Fruit fly (Drosophila melanogaster) whole organism, prepupa: ENCODE data around the gene CG10793.

Experiments used
- Blimp-1 ChIP-seq: fragments of 200-800 bp; sonication (Bioruptor generic); optimal IDR thresholded peaks from 3 replicates; lab custom pipeline; 2017; ENCODE audit warnings: missing biosample characterization, missing genetic modification characterization, mild to moderate bottlenecking, moderate library complexity, missing genetic modification reagents
- CG10669 ChIP-seq: fragments of 200-800 bp; sonication (Bioruptor generic); optimal IDR thresholded peaks from 3 replicates; lab custom pipeline; 2018; ENCODE audit warnings: missing biosample characterization, mild to moderate bottlenecking, missing genetic modification characterization, moderate library complexity
- CG11902 ChIP-seq: fragments of 200-800 bp; sonication (Bioruptor generic); optimal IDR thresholded peaks from 3 replicates; lab custom pipeline; 2016; ENCODE audit warnings: missing biosample characterization, missing genetic modification characterization
- CG15336 ChIP-seq: fragments of 200-800 bp; sonication (Bioruptor generic); IDR thresholded peaks from 2 replicates; pipeline ENCODE4 v1.3.6; 2022; ENCODE audit warnings: missing biosample characterization, missing genetic modification characterization
- CG1621 ChIP-seq: fragments of 200-800 bp; sonication (Bioruptor generic); optimal IDR thresholded peaks from 3 replicates; lab custom pipeline; 2018; ENCODE audit warnings: missing biosample characterization, mild to moderate bottlenecking, missing genetic modification characterization
- CG16779 ChIP-seq: fragments of 200-800 bp; sonication (Bioruptor generic); optimal IDR thresholded peaks from 3 replicates; lab custom pipeline; 2017; ENCODE audit warnings: missing biosample characterization, mild to moderate bottlenecking, missing genetic modification characterization
- CG31627 ChIP-seq: fragments of 200-800 bp; sonication (Bioruptor generic); optimal IDR thresholded peaks from 3 replicates; lab custom pipeline; 2016; ENCODE audit warnings: missing biosample characterization, missing genetic modification characterization
- CG32006 ChIP-seq: fragments of 200-800 bp; sonication (Bioruptor generic); optimal IDR thresholded peaks from 3 replicates; lab custom pipeline; 2017; ENCODE audit warnings: missing biosample characterization, mild to moderate bottlenecking, missing genetic modification characterization
- CG34406 ChIP-seq: fragments of 200-800 bp; sonication (Bioruptor generic); optimal IDR thresholded peaks from 3 replicates; lab custom pipeline; 2016; ENCODE audit warnings: missing biosample characterization, missing genetic modification characterization
- CG4318 ChIP-seq: fragments of 200-800 bp; sonication (Bioruptor generic); optimal IDR thresholded peaks from 3 replicates; lab custom pipeline; 2017; ENCODE audit warnings: missing biosample characterization, mild to moderate bottlenecking, missing genetic modification characterization
- CG6163 ChIP-seq: fragments of 200-800 bp; sonication (Bioruptor generic); IDR thresholded peaks from 3 replicates; pipeline ENCODE4 v1.3.6; 2022; ENCODE audit warnings: missing biosample characterization, missing genetic modification characterization
- CG6276 ChIP-seq: fragments of 200-800 bp; sonication (Bioruptor generic); optimal IDR thresholded peaks from 2 replicates; lab custom pipeline; 2017; ENCODE audit warnings: missing biosample characterization, mild to moderate bottlenecking, missing genetic modification characterization
- CG6792 ChIP-seq: fragments of 200-800 bp; sonication (Bioruptor generic); optimal IDR thresholded peaks from 3 replicates; lab custom pipeline; 2016; ENCODE audit warnings: missing biosample characterization, missing genetic modification characterization
- CG6808 ChIP-seq: fragments of 200-800 bp; sonication (Bioruptor generic); optimal IDR thresholded peaks from 3 replicates; lab custom pipeline; 2017; ENCODE audit warnings: missing biosample characterization, missing genetic modification characterization, mild to moderate bottlenecking, moderate library complexity, missing genetic modification reagents
- CG7368 ChIP-seq: fragments of 200-800 bp; sonication (Bioruptor generic); optimal IDR thresholded peaks from 3 replicates; lab custom pipeline; 2016; ENCODE audit warnings: missing biosample characterization, missing genetic modification characterization
- CG8119 ChIP-seq: fragments of 200-800 bp; sonication (Bioruptor generic); IDR thresholded peaks from 3 replicates; pipeline ENCODE4 v1.3.6; 2022; ENCODE audit warnings: missing biosample characterization, missing genetic modification characterization
- CG8632 ChIP-seq: fragments of 200-800 bp; sonication (Bioruptor generic); optimal IDR thresholded peaks from 3 replicates; lab custom pipeline; 2016; ENCODE audit warnings: missing biosample characterization, missing genetic modification characterization
- Eip78C ChIP-seq: fragments of 200-800 bp; sonication (Bioruptor generic); peaks from one replicate; lab custom pipeline; 2016; ENCODE audit warnings: missing biosample characterization, missing genetic modification characterization
- Eip93F ChIP-seq: fragments of 200-800 bp; sonication (Bioruptor generic); optimal IDR thresholded peaks from 2 replicates; lab custom pipeline; 2016; ENCODE audit warnings: missing biosample characterization, mild to moderate bottlenecking, missing genetic modification characterization
- Ets21C ChIP-seq: fragments of 200-800 bp; sonication (Bioruptor generic); optimal IDR thresholded peaks from 3 replicates; lab custom pipeline; 2016; ENCODE audit warnings: missing biosample characterization, missing genetic modification characterization
- Ets96B ChIP-seq: fragments of 200-800 bp; optimal IDR thresholded peaks from 2 replicates; lab custom pipeline; 2019; ENCODE audit warnings: missing biosample characterization, mild to moderate bottlenecking, missing genetic modification characterization, moderate library complexity
- Gug ChIP-seq: fragments of 200-800 bp; sonication (Bioruptor generic); IDR thresholded peaks from 2 replicates; pipeline ENCODE4 v1.3.6; 2022; ENCODE audit warnings: missing biosample characterization, missing genetic modification characterization
- Hr38 ChIP-seq: sonication (Bioruptor generic); optimal IDR thresholded peaks from 2 replicates; lab custom pipeline; 2016; ENCODE audit warnings: missing biosample characterization, missing genetic modification characterization
- Hr39 ChIP-seq: fragments of 200-800 bp; sonication (Bioruptor generic); optimal IDR thresholded peaks from 2 replicates; lab custom pipeline; 2016; ENCODE audit warnings: missing biosample characterization, missing genetic modification characterization
- Hr4 ChIP-seq: fragments of 200-800 bp; sonication (Bioruptor generic); optimal IDR thresholded peaks from 3 replicates; lab custom pipeline; 2016; ENCODE audit warnings: missing biosample characterization, missing genetic modification characterization
- Met ChIP-seq: fragments of 200-800 bp; sonication (Bioruptor generic); optimal IDR thresholded peaks from 3 replicates; lab custom pipeline; 2016; ENCODE audit warnings: missing biosample characterization, missing genetic modification characterization
- Sox102F ChIP-seq: fragments of 200-800 bp; sonication (Bioruptor generic); optimal IDR thresholded peaks from 2 replicates; lab custom pipeline; 2016; ENCODE audit warnings: missing biosample characterization, mild to moderate bottlenecking, missing genetic modification characterization
- Sox15 ChIP-seq: fragments of 200-800 bp; sonication (Bioruptor generic); optimal IDR thresholded peaks from 3 replicates; lab custom pipeline; 2016; ENCODE audit warnings: missing biosample characterization, missing genetic modification characterization
- achi ChIP-seq: fragments of 200-800 bp; sonication (Bioruptor generic); optimal IDR thresholded peaks from 3 replicates; lab custom pipeline; 2016; ENCODE audit warnings: missing biosample characterization, missing genetic modification characterization
- acj6 ChIP-seq: fragments of 200-800 bp; sonication (Bioruptor generic); optimal IDR thresholded peaks from 3 replicates; lab custom pipeline; 2016; ENCODE audit warnings: missing biosample characterization, missing genetic modification characterization
- cyc ChIP-seq: fragments of 200-800 bp; sonication (Bioruptor generic); optimal IDR thresholded peaks from 3 replicates; lab custom pipeline; 2016; ENCODE audit warnings: missing biosample characterization, missing genetic modification characterization
- dac ChIP-seq: fragments of 200-800 bp; sonication (Bioruptor generic); optimal IDR thresholded peaks from 2 replicates; lab custom pipeline; 2017; ENCODE audit warnings: missing biosample characterization, mild to moderate bottlenecking, missing genetic modification characterization
- dsx ChIP-seq: fragments of 200-800 bp; optimal IDR thresholded peaks from 3 replicates; lab custom pipeline; 2019; ENCODE audit warnings: missing biosample characterization, mild to moderate bottlenecking, missing genetic modification characterization, moderate library complexity; ENCODE audit not compliant: poor library complexity, severe bottlenecking
- eg ChIP-seq: fragments of 200-800 bp; sonication (Bioruptor generic); IDR thresholded peaks from 3 replicates; pipeline ENCODE4 v1.3.6; 2022; ENCODE audit warnings: missing biosample characterization, missing genetic modification characterization
- esn ChIP-seq: fragments of 200-800 bp; sonication (Bioruptor generic); optimal IDR thresholded peaks from 2 replicates; lab custom pipeline; 2016; ENCODE audit warnings: missing biosample characterization, mild to moderate bottlenecking, missing genetic modification characterization, moderate library complexity
- fd59A ChIP-seq: fragments of 200-800 bp; sonication (Bioruptor generic); optimal IDR thresholded peaks from 2 replicates; lab custom pipeline; 2017; ENCODE audit warnings: missing biosample characterization, mild to moderate bottlenecking, missing genetic modification characterization, missing genetic modification reagents
- fd85E ChIP-seq: fragments of 200-800 bp; sonication (Bioruptor generic); optimal IDR thresholded peaks from 3 replicates; lab custom pipeline; 2016; ENCODE audit warnings: missing biosample characterization, missing genetic modification characterization
- fkh ChIP-seq: fragments of 200-800 bp; sonication (Bioruptor generic); optimal IDR thresholded peaks from 3 replicates; lab custom pipeline; 2017; ENCODE audit warnings: missing biosample characterization, mild to moderate bottlenecking, missing genetic modification characterization, moderate library complexity
- lz ChIP-seq: fragments of 200-800 bp; sonication (Bioruptor generic); optimal IDR thresholded peaks from 3 replicates; lab custom pipeline; 2016; ENCODE audit warnings: missing biosample characterization, missing genetic modification characterization
- svp ChIP-seq: fragments of 200-800 bp; sonication (Bioruptor generic); peaks from one replicate; lab custom pipeline; 2016; ENCODE audit warnings: missing biosample characterization, missing genetic modification characterization
- topi ChIP-seq: fragments of 200-800 bp; sonication (Bioruptor generic); optimal IDR thresholded peaks from 3 replicates; lab custom pipeline; 2016; ENCODE audit warnings: missing biosample characterization, missing genetic modification characterization

CG10793 gene

DNA sequence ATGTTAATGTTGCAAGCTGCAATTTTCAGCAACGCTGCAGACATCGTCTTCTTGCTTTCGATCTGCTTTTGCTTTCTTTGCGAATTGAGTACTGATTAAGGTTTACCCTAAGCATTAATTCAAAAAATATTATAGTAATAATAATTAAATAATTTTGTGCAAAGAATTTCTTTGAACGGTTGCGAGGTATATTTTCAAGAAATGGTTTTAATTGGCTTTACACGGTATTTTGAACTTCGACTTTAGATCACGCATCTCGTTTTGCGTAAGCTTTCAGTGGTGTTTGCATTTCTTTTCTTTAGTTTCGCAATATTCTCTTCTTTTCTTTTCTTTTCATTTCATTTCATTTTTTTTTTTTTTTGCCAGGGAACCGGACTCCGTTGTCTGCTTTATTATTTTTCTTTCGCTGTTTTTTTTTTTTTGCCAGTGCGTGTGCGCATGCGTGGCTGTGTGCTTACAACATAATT, 30.5 kb upstream of the CG10793 start (continued):
- TF ChIP-seq eg, result peak; percentile 59; the same call in 2 of the 3 replicates
- no peak for TF ChIP-seq fd59A (GFP tag; lab: Kevin White, UChicago)
- TF ChIP-seq Hr38, result no peak
- TF ChIP-seq CG15336 (GFP tag; lab: Robert Waterston, UW), result peak; percentile 48
- peak; percentile 55 for TF ChIP-seq Ets21C (GFP tag; lab: Kevin White, UChicago)
- peak; percentile 61 for TF ChIP-seq cyc (GFP tag; lab: Kevin White, UChicago)
- TF ChIP-seq dsx (GFP tag; lab: Kevin White, UChicago), result peak; percentile 46
- TF ChIP-seq Eip78C (GFP tag; lab: Kevin White, UChicago), result peak; percentile 83
- TF ChIP-seq achi (GFP tag; lab: Kevin White, UChicago), result peak; percentile 81
- peak; percentile 75 for TF ChIP-seq CG6808
- TF ChIP-seq Hr4 (GFP tag; lab: Kevin White, UChicago), result no peak
- peak; percentile 6 for TF ChIP-seq CG1621 (tag; lab: Kevin White, UChicago)
- peak; percentile 47 for TF ChIP-seq CG10669 (GFP tag; lab: Kevin White, UChicago)

DNA sequence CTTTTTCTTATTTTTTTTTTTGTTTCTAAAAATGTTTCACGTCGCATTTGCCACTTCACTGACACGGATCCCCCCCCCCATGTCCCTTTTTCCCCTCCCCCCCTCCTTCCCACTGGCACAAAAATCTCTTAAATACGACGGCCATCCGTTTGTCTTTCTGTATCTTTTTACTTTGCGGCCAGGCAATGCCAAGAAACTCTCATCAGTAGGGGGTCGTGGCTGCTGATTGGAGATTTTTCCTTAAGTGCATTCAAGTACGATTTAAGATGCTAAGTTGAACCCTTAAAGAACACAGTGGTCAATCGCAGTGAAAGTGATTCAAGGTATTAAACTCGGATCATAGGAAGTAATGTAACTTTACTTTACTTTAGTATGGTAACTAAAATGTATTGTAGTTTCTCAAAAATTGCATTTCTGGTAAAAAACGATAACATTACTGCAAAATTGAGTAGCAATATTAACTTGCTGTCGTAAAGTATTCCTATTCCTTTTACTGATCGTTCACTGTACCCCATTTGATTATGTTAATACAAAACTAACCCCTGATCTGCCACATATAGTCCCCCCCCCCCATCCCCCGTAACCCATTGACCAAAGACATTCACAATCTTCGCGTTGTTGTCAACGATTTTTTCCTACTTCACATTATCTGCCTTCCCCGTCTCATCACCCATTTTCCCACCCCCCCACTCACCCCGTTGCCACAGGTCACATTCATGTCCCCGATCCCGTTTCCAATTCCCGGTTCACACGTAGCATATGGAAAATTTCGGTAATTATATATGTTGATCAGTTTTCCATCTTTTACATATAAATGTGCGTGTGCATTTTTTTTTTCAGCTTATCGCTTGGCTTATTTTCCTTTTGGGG, 28.5 kb upstream of the CG10793 start:
- TF ChIP-seq svp (GFP tag; lab: Kevin White, UChicago) (peak; percentile 68), CG34406 (GFP tag; lab: Kevin White, UChicago) (no peak)
- TF ChIP-seq, all 60 proteins: peak for 1

DNA sequence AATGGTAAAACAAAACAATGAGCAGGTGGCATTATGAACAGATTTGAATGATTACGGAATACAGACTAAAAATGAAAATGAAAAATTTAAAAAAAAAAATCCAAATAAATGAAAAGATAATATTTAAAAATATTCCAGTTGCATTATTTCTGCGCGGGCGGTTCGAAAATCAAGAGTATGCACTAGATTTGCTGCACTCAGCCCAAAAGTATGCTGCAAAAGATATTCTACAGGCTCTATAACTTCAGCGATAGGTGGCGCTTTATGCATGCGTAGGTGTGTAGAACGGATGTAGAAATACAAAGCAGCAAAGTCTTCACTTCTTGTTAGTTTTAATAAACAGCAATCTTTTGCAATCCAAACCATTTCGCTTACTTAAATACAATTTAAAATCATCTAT, 27.5 kb upstream of the CG10793 start:
- peak; percentile 68 for TF ChIP-seq svp (GFP tag; lab: Kevin White, UChicago)
- peak; percentile 10 for TF ChIP-seq Eip78C (GFP tag; lab: Kevin White, UChicago)
- peak; percentile 5 for TF ChIP-seq esn
- TF ChIP-seq CG7368 (GFP tag; lab: Kevin White, UChicago), result no peak

DNA sequence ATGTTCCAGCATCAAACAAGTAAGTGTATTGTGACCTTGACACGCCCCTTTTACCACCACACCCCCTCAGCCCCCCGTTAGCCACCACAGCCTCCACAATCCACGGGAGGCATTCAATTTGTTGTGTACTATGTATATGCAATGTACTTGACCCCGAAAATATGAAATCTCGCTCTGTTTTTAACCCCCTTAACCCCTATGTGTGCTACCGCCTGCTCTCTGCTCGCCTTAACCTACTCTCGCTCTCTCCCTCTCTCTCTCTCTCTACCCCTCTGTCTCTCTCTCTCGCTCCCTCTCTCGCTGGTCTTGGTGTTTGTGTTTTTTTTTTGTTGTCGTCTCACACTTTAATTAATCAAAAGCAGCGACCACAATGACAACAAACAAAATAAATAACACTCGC, 16.3 kb upstream of the CG10793 start:
- TF ChIP-seq CG1621 (tag; lab: Kevin White, UChicago) (no peak), svp (GFP tag; lab: Kevin White, UChicago) (peak; percentile 66), CG8632 (no peak), CG6808 (no peak), Sox102F (no peak), Ets96B (tag; lab: Kevin White, UChicago) (no peak), CG4318 (GFP tag; lab: Kevin White, UChicago) (no peak), CG15336 (GFP tag; lab: Robert Waterston, UW) (peak; percentile 14; the same call in 1 of the 2 replicates), Eip93F (no peak)

DNA sequence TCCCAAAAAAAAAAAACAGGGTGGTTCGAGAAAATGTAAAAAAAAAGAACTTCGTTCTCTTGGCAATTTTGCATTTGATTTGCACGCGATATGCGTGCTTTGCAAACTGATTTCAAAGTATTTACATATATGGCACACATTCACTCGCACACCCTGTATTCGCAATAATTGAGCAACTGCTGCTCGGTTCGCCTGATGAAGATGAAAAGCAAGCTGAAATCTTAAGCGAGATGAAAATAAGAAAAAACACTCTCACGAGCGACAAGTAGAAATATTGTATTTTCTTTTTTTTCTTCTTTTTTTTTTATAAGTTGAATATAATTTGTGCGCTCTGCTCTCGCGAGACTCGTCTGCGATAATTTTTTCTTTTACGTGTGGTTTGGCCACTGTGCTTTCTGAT, 12.8 kb upstream of the CG10793 start:
- TF ChIP-seq Gug (GFP tag; lab: Robert Waterston, UW), result peak; percentile 84
- TF ChIP-seq fd85E (GFP tag; lab: Kevin White, UChicago), result no peak
- peak; percentile 63 for TF ChIP-seq topi (GFP tag; lab: Kevin White, UChicago)
- peak; percentile 87 for TF ChIP-seq CG8119 (GFP tag; lab: Robert Waterston, UW)
- peak; percentile 56 for TF ChIP-seq CG16779 (tag; lab: Kevin White, UChicago)
- TF ChIP-seq CG6808, result peak; percentile 55
- peak; percentile 61 for TF ChIP-seq CG6792 (GFP tag; lab: Kevin White, UChicago)
- TF ChIP-seq Hr39 (GFP tag; lab: Kevin White, UChicago), result peak; percentile 65
- TF ChIP-seq lz (GFP tag; lab: Kevin White, UChicago), result peak; percentile 57
- peak; percentile 45 for TF ChIP-seq CG31627 (GFP tag; lab: Kevin White, UChicago)
- TF ChIP-seq CG7368 (GFP tag; lab: Kevin White, UChicago), result peak; percentile 72
- TF ChIP-seq Sox15 (GFP tag; lab: Kevin White, UChicago), result peak; percentile 27
- peak; percentile 82 for TF ChIP-seq CG6276 (GFP tag; lab: Kevin White, UChicago)
- peak; percentile 14 for TF ChIP-seq fkh (GFP tag; lab: Kevin White, UChicago)
- TF ChIP-seq Blimp-1 (GFP tag; lab: Kevin White, UChicago), result no peak
- TF ChIP-seq CG11902 (GFP tag; lab: Kevin White, UChicago), result peak; percentile 6
- peak; percentile 73 for TF ChIP-seq dac
- peak; percentile 55 for TF ChIP-seq cyc (GFP tag; lab: Kevin White, UChicago)
- TF ChIP-seq acj6 (GFP tag; lab: Kevin White, UChicago), result peak; percentile 68
- peak; percentile 64 for TF ChIP-seq CG34406 (GFP tag; lab: Kevin White, UChicago)
- TF ChIP-seq Sox102F, result peak; percentile 70
- TF ChIP-seq CG32006 (GFP tag; lab: Kevin White, UChicago), result peak; percentile 83
- peak; percentile 69 for TF ChIP-seq Met
- no peak for TF ChIP-seq Eip93F
- TF ChIP-seq achi (GFP tag; lab: Kevin White, UChicago), result peak; percentile 75
- peak; percentile 92 for TF ChIP-seq CG6163 (GFP tag; lab: Robert Waterston, UW)
- peak; percentile 72 for TF ChIP-seq CG4318 (GFP tag; lab: Kevin White, UChicago)
